Worm (Caenorhabditis elegans): Measurements from ENCODE around the gene ebp-1.

DNA sequence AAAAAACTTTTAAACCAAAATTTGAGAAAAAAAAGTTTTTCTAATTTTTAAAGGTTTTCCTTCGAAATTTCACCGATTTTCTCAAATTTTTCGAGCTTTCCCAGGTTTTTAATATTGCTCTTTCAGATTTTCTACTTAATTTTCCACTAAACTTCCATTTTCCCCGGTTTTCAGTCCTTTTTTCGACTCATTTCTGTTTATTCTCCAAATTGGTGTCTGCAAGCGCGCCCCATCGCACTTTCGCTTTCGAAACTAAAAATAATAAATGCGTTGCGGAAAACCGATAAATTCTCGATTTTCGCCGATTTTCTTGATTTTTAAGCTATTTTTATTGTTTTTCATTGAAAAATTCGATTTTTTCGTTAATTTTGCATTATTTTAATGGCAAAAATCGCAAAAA lies 21.9 kb upstream of the ebp-1 start:
- TF ChIP-seq nhr-42 (GFP tag; IDR thresholded peaks at IDR 0.05) = no peak
- no peak for TF ChIP-seq mep-1 (tag; optimal IDR thresholded peaks at IDR 0.05)
- no peak for TF ChIP-seq lin-15B (tag; optimal IDR thresholded peaks at IDR 0.05)
- TF ChIP-seq ces-1 (GFP tag; optimal IDR thresholded peaks at IDR 0.05) = no peak
- no peak for TF ChIP-seq nhr-25 (tag; optimal IDR thresholded peaks at IDR 0.05; ENCODE audit: borderline replicate concordance, insufficient read depth)
- TF ChIP-seq lin-39 (tag; optimal IDR thresholded peaks at IDR 0.05) = no peak
- no peak for TF ChIP-seq duxl-1 (tag; optimal IDR thresholded peaks at IDR 0.05; ENCODE audit: poor library complexity)
- TF ChIP-seq unc-62 (GFP tag; optimal IDR thresholded peaks at IDR 0.05 in 1 of 2) = no peak
- no peak for TF ChIP-seq unc-62 (tag; optimal IDR thresholded peaks at IDR 0.05)
- no peak for TF ChIP-seq pha-4 (GFP tag; IDR thresholded peaks at IDR 0.05)
- TF ChIP-seq pha-4 (tag; optimal IDR thresholded peaks at IDR 0.05) = no peak

All from whole organism, L4 larva.